Worm (Caenorhabditis elegans): ENCODE measurements around the gene C39H7.4.

ce11 chrIV:5582267-5582666 is 32.1 kb downstream of the C39H7.4 start:
- TF ChIP-seq ama-1 (optimal IDR thresholded peaks at IDR 0.05) (no peak), sox-4 (tag; optimal IDR thresholded peaks at IDR 0.05) (no peak), dpl-1 (GFP tag; optimal IDR thresholded peaks at IDR 0.05) (no peak), egl-27 (tag; optimal IDR thresholded peaks at IDR 0.05) (no peak), nhr-85 (tag) (no peak), nhr-77 (tag; optimal IDR thresholded peaks at IDR 0.05) (no peak), hlh-17 (GFP tag; optimal IDR thresholded peaks at IDR 0.05; ENCODE audit: borderline replicate concordance) (no peak), unc-130 (tag; optimal IDR thresholded peaks at IDR 0.05) (no peak), snpc-4 (tag; optimal IDR thresholded peaks at IDR 0.05) (no peak)
